Worm (Caenorhabditis elegans): ENCODE measurements around the gene ubxn-3.

- TF ChIP-seq madf-8 (GFP tag; conservative IDR thresholded peaks at IDR 0.05): no peak
- no peak for TF ChIP-seq ama-1 (optimal IDR thresholded peaks at IDR 0.05)
- TF ChIP-seq ama-1 (GFP tag; optimal IDR thresholded peaks at IDR 0.05): no peak
- no peak for TF ChIP-seq lsl-1 (GFP tag; optimal IDR thresholded peaks at IDR 0.05)
- TF ChIP-seq ZK185.1 (tag; optimal IDR thresholded peaks at IDR 0.05; ENCODE audit: poor library complexity, severe bottlenecking): no peak
- no peak for TF ChIP-seq gei-17 (GFP tag; optimal IDR thresholded peaks at IDR 0.05)
- no peak for TF ChIP-seq efl-1 (GFP tag; optimal IDR thresholded peaks at IDR 0.05)
- TF ChIP-seq pha-4 (tag; optimal IDR thresholded peaks at IDR 0.05): no peak
- no peak for TF ChIP-seq Y53F4B.3 (GFP tag; IDR thresholded peaks at IDR 0.05)
- no peak for TF ChIP-seq nhr-90 (tag; optimal IDR thresholded peaks at IDR 0.05)
- TF ChIP-seq snpc-4 (GFP tag; optimal IDR thresholded peaks at IDR 0.05): no peak
- TF ChIP-seq snpc-4 (tag; optimal IDR thresholded peaks at IDR 0.05): no peak
- TF ChIP-seq madf-10 (tag; optimal IDR thresholded peaks at IDR 0.05): no peak
- TF ChIP-seq repo-1 (tag; optimal IDR thresholded peaks at IDR 0.05): no peak
- TF ChIP-seq tbx-9 (tag; optimal IDR thresholded peaks at IDR 0.05; ENCODE audit: borderline replicate concordance): no peak
Observed at ce11 chrII:173679-174078, 46.8 kb downstream of the ubxn-3 start, which contains the start of gene T01D1.7.

All from whole organism, young adult.